Fruit fly (Drosophila melanogaster) whole organism, embryonic: ENCODE measurements around the gene Ptp4E.

Experiments
- Atf-2 ChIP-seq: fragments of 200-800 bp; sonication (Bioruptor generic); optimal IDR thresholded peaks from 2 replicates; lab custom pipeline; 2016; ENCODE audit warnings: missing biosample characterization, missing genetic modification characterization
- Bdp1 ChIP-seq: fragments of 200-800 bp; sonication (Bioruptor generic); optimal IDR thresholded peaks from 3 replicates; lab custom pipeline; 2016; ENCODE audit warnings: missing biosample characterization, missing genetic modification characterization
- Bgb ChIP-seq: fragments of 200-800 bp; sonication (Bioruptor generic); IDR thresholded peaks from 2 replicates; pipeline ENCODE4 v1.3.6; 2022; ENCODE audit warnings: missing biosample characterization, missing genetic modification characterization; ENCODE audit not compliant: partially characterized antibody
- CG10321 ChIP-seq: fragments of 200-800 bp; sonication (Bioruptor generic); IDR thresholded peaks from 2 replicates; pipeline ENCODE4 v1.3.6; 2022; ENCODE audit warnings: missing biosample characterization, missing genetic modification characterization
- CG10462 ChIP-seq: fragments of 200-800 bp; sonication (Bioruptor generic); optimal IDR thresholded peaks from 2 replicates; lab custom pipeline; 2016; ENCODE audit warnings: missing biosample characterization, missing genetic modification characterization
- CG11085 ChIP-seq: fragments of 200-800 bp; sonication (Bioruptor generic); IDR thresholded peaks from 2 replicates; pipeline ENCODE4 v1.3.6; 2022; ENCODE audit warnings: missing biosample characterization, missing genetic modification characterization
- CG14014 ChIP-seq: fragments of 200-800 bp; sonication (Bioruptor generic); IDR thresholded peaks from 2 replicates; pipeline ENCODE4 v1.3.6; 2022; ENCODE audit warnings: missing biosample characterization, missing genetic modification characterization
- CG15269 ChIP-seq: fragments of 200-800 bp; sonication (Bioruptor generic); optimal IDR thresholded peaks from 2 replicates; lab custom pipeline; 2018; ENCODE audit warnings: missing biosample characterization, mild to moderate bottlenecking, missing genetic modification characterization, moderate library complexity
- CG1603 ChIP-seq: fragments of 200-800 bp; sonication (Bioruptor generic); optimal IDR thresholded peaks from 2 replicates; lab custom pipeline; 2019; ENCODE audit warnings: missing biosample characterization, mild to moderate bottlenecking, missing genetic modification characterization, moderate library complexity
- CG17328 ChIP-seq: fragments of 200-800 bp; sonication (Bioruptor generic); IDR thresholded peaks from 2 replicates; pipeline ENCODE4 v1.3.6; 2022; ENCODE audit warnings: missing biosample characterization, missing genetic modification characterization
- CG2120 ChIP-seq: fragments of 200-800 bp; sonication (Bioruptor generic); optimal IDR thresholded peaks from 3 replicates; lab custom pipeline; 2016; ENCODE audit warnings: missing biosample characterization, missing genetic modification characterization
- CG34376 ChIP-seq: fragments of 200-800 bp; sonication (Bioruptor generic); optimal IDR thresholded peaks from 2 replicates; lab custom pipeline; 2018; ENCODE audit warnings: missing biosample characterization, mild to moderate bottlenecking, missing genetic modification characterization
- CG3838 ChIP-seq: fragments of 200-800 bp; sonication (Bioruptor generic); optimal IDR thresholded peaks from 3 replicates; lab custom pipeline; 2016; ENCODE audit warnings: missing biosample characterization, missing genetic modification characterization
- CG3995 ChIP-seq: fragments of 200-800 bp; sonication (Bioruptor generic); optimal IDR thresholded peaks from 3 replicates; lab custom pipeline; 2016; ENCODE audit warnings: missing biosample characterization, missing genetic modification characterization
- CG43689 ChIP-seq: fragments of 200-800 bp; sonication (Bioruptor generic); IDR thresholded peaks from 2 replicates; pipeline ENCODE4 v1.3.6; 2022; ENCODE audit warnings: missing biosample characterization, missing genetic modification characterization
- CG4820 ChIP-seq: fragments of 200-800 bp; sonication (Bioruptor generic); optimal IDR thresholded peaks from 3 replicates; lab custom pipeline; 2016; ENCODE audit warnings: missing biosample characterization, missing genetic modification characterization
- CG5245 ChIP-seq: fragments of 200-800 bp; sonication (Bioruptor generic); optimal IDR thresholded peaks from 3 replicates; lab custom pipeline; 2016; ENCODE audit warnings: missing biosample characterization, missing genetic modification characterization
- CG8765 ChIP-seq: fragments of 200-800 bp; sonication (Bioruptor generic); IDR thresholded peaks from 2 replicates; pipeline ENCODE4 v1.3.6; 2022; ENCODE audit warnings: missing biosample characterization, missing genetic modification characterization
- CG9437 ChIP-seq: fragments of 200-800 bp; sonication (Bioruptor generic); optimal IDR thresholded peaks from 2 replicates; lab custom pipeline; 2018; ENCODE audit warnings: missing biosample characterization, mild to moderate bottlenecking, missing genetic modification characterization
- CkIIα-i1 ChIP-seq: fragments of 200-800 bp; sonication (Bioruptor generic); IDR thresholded peaks from 2 replicates; pipeline ENCODE4 v1.3.6; 2022; ENCODE audit warnings: missing biosample characterization, missing genetic modification characterization
- D ChIP-seq, 2 experiments: fragments of 200-800 bp in 1 of 2; fragments of >200 bp in 1 of 2; sonication (Bioruptor generic) in 1 of 2; optimal IDR thresholded peaks; 2 replicates in 1 of 2; 3 replicates in 1 of 2; lab custom pipeline; 2017; ENCODE audit warnings: mild to moderate bottlenecking in 1 of 2, missing biosample characterization in 1 of 2, missing genetic modification characterization in 1 of 2, missing genetic modification reagents in 1 of 2
- Deaf1 ChIP-seq: fragments of 200-800 bp; optimal IDR thresholded peaks from 3 replicates; lab custom pipeline; 2019; ENCODE audit warnings: missing biosample characterization, mild to moderate bottlenecking, missing genetic modification characterization, moderate library complexity
- Dek ChIP-seq: fragments of 200-800 bp; sonication (Bioruptor generic); optimal IDR thresholded peaks from 3 replicates; lab custom pipeline; 2019; ENCODE audit warnings: missing biosample characterization, mild to moderate bottlenecking, missing genetic modification characterization, moderate library complexity
- Dref ChIP-seq: fragments of 200-800 bp; sonication (Bioruptor generic); IDR thresholded peaks from 2 replicates; pipeline ENCODE4 v1.3.6; 2022; ENCODE audit warnings: missing biosample characterization, missing genetic modification characterization
- Ets65A ChIP-seq: fragments of 200-800 bp; sonication (Bioruptor generic); peaks from one replicate; lab custom pipeline; 2016; ENCODE audit warnings: missing biosample characterization, missing genetic modification characterization
- Fer3 ChIP-seq: fragments of 200-800 bp; sonication (Bioruptor generic); optimal IDR thresholded peaks from 2 replicates; lab custom pipeline; 2018; ENCODE audit warnings: missing biosample characterization, mild to moderate bottlenecking, missing genetic modification characterization, moderate library complexity
- GATAe ChIP-seq: fragments of 200-800 bp; sonication (Bioruptor generic); conservative IDR thresholded peaks from 2 replicates; pipeline ENCODE4 v1.3.6; 2022; ENCODE audit warnings: missing biosample characterization, missing genetic modification characterization
- HHEX ChIP-seq: fragments of 200-800 bp; sonication (Bioruptor generic); optimal IDR thresholded peaks from 3 replicates; lab custom pipeline; 2017; ENCODE audit warnings: missing biosample characterization, mild to moderate bottlenecking, missing genetic modification characterization, missing genetic modification reagents
- Xrp1 ChIP-seq: fragments of 200-800 bp; sonication (Bioruptor generic); IDR thresholded peaks from 2 replicates; pipeline ENCODE4 v1.3.6; 2022; ENCODE audit warnings: missing biosample characterization, missing genetic modification characterization
- YL-1 ChIP-seq: fragments of 200-800 bp; sonication (Bioruptor generic); optimal IDR thresholded peaks from 3 replicates; lab custom pipeline; 2017; ENCODE audit warnings: missing biosample characterization, mild to moderate bottlenecking, missing genetic modification characterization
- ase ChIP-seq: fragments of 200-800 bp; sonication (Bioruptor generic); IDR thresholded peaks from 3 replicates; pipeline ENCODE4 v1.3.6; 2022; ENCODE audit warnings: missing biosample characterization, missing genetic modification characterization
- az2 ChIP-seq: fragments of 200-800 bp; sonication (Bioruptor generic); optimal IDR thresholded peaks from 3 replicates; lab custom pipeline; 2016; ENCODE audit warnings: missing biosample characterization, missing genetic modification characterization
- bigmax ChIP-seq: fragments of 200-800 bp; sonication (Bioruptor generic); optimal IDR thresholded peaks from 2 replicates; lab custom pipeline; 2018; ENCODE audit warnings: missing biosample characterization, mild to moderate bottlenecking, missing genetic modification characterization
- crol ChIP-seq: fragments of 200-800 bp; sonication (Bioruptor generic); IDR thresholded peaks from 2 replicates; pipeline ENCODE4 v1.3.6; 2022; ENCODE audit warnings: missing biosample characterization, missing genetic modification characterization
- crp ChIP-seq, 2 experiments: fragments of 200-800 bp; sonication (Bioruptor generic); optimal IDR thresholded peaks; 2 replicates in 1 of 2; 3 replicates in 1 of 2; lab custom pipeline; 2017; ENCODE audit warnings: missing biosample characterization in 2 of 2, missing genetic modification characterization in 2 of 2, mild to moderate bottlenecking in 1 of 2, moderate library complexity in 1 of 2
- dmrt11E ChIP-seq: fragments of 200-800 bp; sonication (Bioruptor generic); optimal IDR thresholded peaks from 3 replicates; lab custom pipeline; 2018; ENCODE audit warnings: missing biosample characterization, mild to moderate bottlenecking, missing genetic modification characterization, moderate library complexity
- ewg ChIP-seq: fragments of 200-800 bp; sonication (Bioruptor generic); optimal IDR thresholded peaks from 3 replicates; lab custom pipeline; 2017; ENCODE audit warnings: mild to moderate bottlenecking, missing biosample characterization, missing genetic modification reagents, missing genetic modification characterization
- fu2 ChIP-seq: fragments of 200-800 bp; sonication (Bioruptor generic); optimal IDR thresholded peaks from 2 replicates; lab custom pipeline; 2016; ENCODE audit warnings: missing biosample characterization, missing genetic modification characterization
- grau ChIP-seq: fragments of 200-800 bp; optimal IDR thresholded peaks from 3 replicates; lab custom pipeline; 2019; ENCODE audit warnings: missing biosample characterization, mild to moderate bottlenecking, missing genetic modification characterization, moderate library complexity
- h ChIP-seq: fragments of >200 bp; optimal IDR thresholded peaks from 2 replicates; lab custom pipeline; 2017
- jing ChIP-seq: fragments of 200-800 bp; sonication (Bioruptor generic); optimal IDR thresholded peaks from 2 replicates; lab custom pipeline; 2018; ENCODE audit warnings: missing biosample characterization, mild to moderate bottlenecking, missing genetic modification characterization
- lmd ChIP-seq: fragments of 200-800 bp; sonication (Bioruptor generic); IDR thresholded peaks from 2 replicates; pipeline ENCODE4 v1.3.6; 2022; ENCODE audit warnings: missing biosample characterization, missing genetic modification characterization
- nmo ChIP-seq: fragments of 200-800 bp; sonication (Bioruptor generic); optimal IDR thresholded peaks from 2 replicates; lab custom pipeline; 2018; ENCODE audit warnings: missing biosample characterization, mild to moderate bottlenecking, missing genetic modification characterization, moderate library complexity
- pros ChIP-seq: fragments of 200-800 bp; sonication (Bioruptor generic); optimal IDR thresholded peaks from 3 replicates; lab custom pipeline; 2019; ENCODE audit warnings: missing biosample characterization, mild to moderate bottlenecking, missing genetic modification characterization, moderate library complexity
- pum ChIP-seq: fragments of 200-800 bp; sonication (Bioruptor generic); optimal IDR thresholded peaks from 2 replicates; lab custom pipeline; 2016; ENCODE audit warnings: missing biosample characterization, missing genetic modification characterization
- sima ChIP-seq: fragments of 200-800 bp; sonication (Bioruptor generic); optimal IDR thresholded peaks from 2 replicates; lab custom pipeline; 2016; ENCODE audit warnings: missing biosample characterization, missing genetic modification characterization
- toy ChIP-seq: fragments of 200-800 bp; sonication (Bioruptor generic); IDR thresholded peaks from 2 replicates; pipeline ENCODE4 v1.3.6; 2022; ENCODE audit warnings: missing biosample characterization, missing genetic modification characterization
- yki ChIP-seq: fragments of >200 bp; optimal IDR thresholded peaks from 3 replicates; lab custom pipeline; 2018
- z ChIP-seq: fragments of 200-800 bp; sonication (Bioruptor generic); IDR thresholded peaks from 3 replicates; pipeline ENCODE4 v1.3.6; 2022; ENCODE audit warnings: missing biosample characterization, missing genetic modification characterization
- zen ChIP-seq: fragments of 200-800 bp; sonication (Bioruptor generic); optimal IDR thresholded peaks from 3 replicates; lab custom pipeline; 2018; ENCODE audit warnings: missing biosample characterization, mild to moderate bottlenecking, missing genetic modification characterization, moderate library complexity

The Ptp4E gene

dm6 chrX:4909938-4910778, 28.8 kb upstream of the Ptp4E start (continued):
- TF ChIP-seq dmrt11E, result peak; percentile 100
- TF ChIP-seq bigmax (GFP tag; lab: Kevin White, UChicago), result peak; percentile 87
- TF ChIP-seq CG2120 (GFP tag; lab: Kevin White, UChicago), result peak; percentile 100
- TF ChIP-seq crol, result peak; percentile 94
- TF ChIP-seq Bdp1 (GFP tag; lab: Kevin White, UChicago), result peak; percentile 95
- peak; percentile 99 for TF ChIP-seq sima (GFP tag; lab: Kevin White, UChicago)
- TF ChIP-seq Bgb (GFP tag; lab: Robert Waterston, UW), result no peak
- TF ChIP-seq crp (GFP tag; optimal IDR thresholded peaks at IDR 0.05; lab: Kevin White, UChicago), result peak; percentile 32 to 79
- TF ChIP-seq nmo (GFP tag; lab: Kevin White, UChicago), result peak; percentile 100
- TF ChIP-seq CG43689, result peak; percentile 99
- TF ChIP-seq D (optimal IDR thresholded peaks at IDR 0.05; lab: Kevin White, UChicago), result no peak
- peak; percentile 100 for TF ChIP-seq D (GFP tag; optimal IDR thresholded peaks at IDR 0.05; lab: Kevin White, UChicago)
- peak; percentile 100 for TF ChIP-seq CG14014 (GFP tag; lab: Robert Waterston, UW)
- TF ChIP-seq CG5245, result peak; percentile 99
- peak; percentile 100 for TF ChIP-seq CG17328 (GFP tag; lab: Robert Waterston, UW)
- peak; percentile 100 for TF ChIP-seq CG34376 (GFP tag; lab: Kevin White, UChicago)
- peak; percentile 99 for TF ChIP-seq CG8765
- TF ChIP-seq CG3838 (GFP tag; lab: Kevin White, UChicago), result peak; percentile 99
- TF ChIP-seq CG1603 (tag; lab: Kevin White, UChicago), result peak; percentile 98
- TF ChIP-seq zen (tag; lab: Kevin White, UChicago), result peak; percentile 100
- peak; percentile 99 for TF ChIP-seq jing (GFP tag; lab: Kevin White, UChicago)
- TF ChIP-seq toy (GFP tag; lab: Robert Waterston, UW), result peak; percentile 99
- TF ChIP-seq Dref, result peak; percentile 56
- peak; percentile 99 for TF ChIP-seq fu2
- peak; percentile 100 for TF ChIP-seq HHEX
- peak; percentile 100 for TF ChIP-seq pum (GFP tag; lab: Kevin White, UChicago)
- peak; percentile 92 for TF ChIP-seq Deaf1
- peak; percentile 91 for TF ChIP-seq CG10321
- peak; percentile 100 for TF ChIP-seq lmd (GFP tag; lab: Robert Waterston, UW)
- peak; percentile 96 for TF ChIP-seq CG9437 (GFP tag; lab: Kevin White, UChicago)
- no peak for TF ChIP-seq h (lab: Kevin White, UChicago)
- peak; percentile 98 for TF ChIP-seq GATAe (GFP tag; lab: Robert Waterston, UW)
- peak; percentile 91 for TF ChIP-seq CG3995
- TF ChIP-seq yki (lab: Kevin White, UChicago), result no peak
- TF ChIP-seq CG15269 (tag; lab: Kevin White, UChicago), result peak; percentile 100
- TF ChIP-seq Xrp1 (GFP tag; lab: Robert Waterston, UW), result peak; percentile 100
- TF ChIP-seq YL-1, result peak; percentile 100
- peak; percentile 100 for TF ChIP-seq Fer3 (tag; lab: Kevin White, UChicago)
- peak; percentile 99 for TF ChIP-seq CG10462 (GFP tag; lab: Kevin White, UChicago)
- peak; percentile 99 for TF ChIP-seq CkIIα-i1
- TF ChIP-seq ase (GFP tag; lab: Robert Waterston, UW), result peak; percentile 100
- TF ChIP-seq Dek (tag; lab: Kevin White, UChicago), result peak; percentile 100
- peak; percentile 99 for TF ChIP-seq ewg (GFP tag; lab: Kevin White, UChicago)
- peak; percentile 90 for TF ChIP-seq pros
- TF ChIP-seq az2, result peak; percentile 100
- peak; percentile 99 for TF ChIP-seq Atf-2 (GFP tag; lab: Kevin White, UChicago)
- TF ChIP-seq Ets65A (GFP tag; lab: Kevin White, UChicago), result peak; percentile 100
- TF ChIP-seq CG11085 (GFP tag; lab: Robert Waterston, UW), result peak; percentile 100
- peak; percentile 100 for TF ChIP-seq grau (tag; lab: Kevin White, UChicago)
- TF ChIP-seq CG4820 (GFP tag; lab: Kevin White, UChicago), result peak; percentile 99
- TF ChIP-seq z (GFP tag; lab: Robert Waterston, UW), result peak; percentile 87
